Worm (Caenorhabditis elegans): Measurements from ENCODE around the gene sfxn-1.3.

Gene sfxn-1.3

ce11 chrV:15757645-15758044 is 31.0 kb downstream of the sfxn-1.3 start:
- TF ChIP-seq ceh-28 (tag; optimal IDR thresholded peaks at IDR 0.05) (no peak), aha-1 (tag) (peak; percentile 92), unc-62 (GFP tag; optimal IDR thresholded peaks at IDR 0.05 in 1 of 2) (no peak), unc-62 (tag; optimal IDR thresholded peaks at IDR 0.05) (no peak)

DNA sequence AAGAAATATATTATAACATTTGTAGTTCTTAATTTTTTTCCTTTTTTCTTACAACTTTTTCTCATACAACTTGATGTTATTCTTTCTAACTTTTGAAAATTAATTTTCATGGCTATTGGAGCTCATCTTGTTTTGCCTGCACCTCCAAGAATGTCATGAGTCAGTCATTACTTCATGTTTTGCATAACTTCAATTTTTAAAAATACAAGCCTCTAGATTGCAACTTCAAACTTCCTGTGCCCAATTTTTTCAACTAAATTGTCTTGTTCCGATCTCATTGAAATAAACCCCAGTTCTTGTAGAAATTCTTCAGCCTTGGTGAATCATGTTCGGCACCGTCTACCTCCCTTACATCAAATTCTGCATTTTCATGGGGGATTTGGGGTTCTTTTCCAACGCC is 31.8 kb downstream of the sfxn-1.3 start, which contains the start of gene str-9:
Gene str-9 (plus strand): TSS at position 301 of the 400 bp plus-strand sequence.
- TF ChIP-seq mes-2 (tag; optimal IDR thresholded peaks at IDR 0.05; ENCODE audit: poor library complexity, severe bottlenecking) = no peak
- no peak for TF ChIP-seq ces-1 (GFP tag; optimal IDR thresholded peaks at IDR 0.05)
- TF ChIP-seq lim-7 (GFP tag; IDR thresholded peaks at IDR 0.05) = no peak
- no peak for TF ChIP-seq egl-43 (GFP tag; IDR thresholded peaks at IDR 0.05)
- TF ChIP-seq nhr-11 (tag; optimal IDR thresholded peaks at IDR 0.05) = no peak
- TF ChIP-seq lin-29 (GFP tag; IDR thresholded peaks at IDR 0.05) = no peak
- no peak for TF ChIP-seq zip-2 (tag; optimal IDR thresholded peaks at IDR 0.05)
- TF ChIP-seq pqm-1 (tag; optimal IDR thresholded peaks at IDR 0.05) = no peak
- no peak for TF ChIP-seq duxl-1 (tag; optimal IDR thresholded peaks at IDR 0.05; ENCODE audit: poor library complexity)
- no peak for TF ChIP-seq lir-3 (tag; optimal IDR thresholded peaks at IDR 0.05)
- no peak for TF ChIP-seq daf-12 (tag; optimal IDR thresholded peaks at IDR 0.05)
- TF ChIP-seq hlh-11 (tag; optimal IDR thresholded peaks at IDR 0.05) = no peak
- TF ChIP-seq Y5F2A.4 (GFP tag; optimal IDR thresholded peaks at IDR 0.05) = no peak
- TF ChIP-seq saeg-2 (GFP tag; IDR thresholded peaks at IDR 0.05) = no peak
- no peak for TF ChIP-seq T26A8.4 (GFP tag; IDR thresholded peaks at IDR 0.05)
- TF ChIP-seq D1046.2 (GFP tag; IDR thresholded peaks at IDR 0.05) = no peak
- TF ChIP-seq T20F7.1 (GFP tag; optimal IDR thresholded peaks at IDR 0.05) = no peak
- TF ChIP-seq dmd-8 (GFP tag; IDR thresholded peaks at IDR 0.05) = no peak
- no peak for TF ChIP-seq Y105C5A.15 (GFP tag; IDR thresholded peaks at IDR 0.05)
- TF ChIP-seq mxl-2 (GFP tag; conservative IDR thresholded peaks at IDR 0.05) = no peak

DNA sequence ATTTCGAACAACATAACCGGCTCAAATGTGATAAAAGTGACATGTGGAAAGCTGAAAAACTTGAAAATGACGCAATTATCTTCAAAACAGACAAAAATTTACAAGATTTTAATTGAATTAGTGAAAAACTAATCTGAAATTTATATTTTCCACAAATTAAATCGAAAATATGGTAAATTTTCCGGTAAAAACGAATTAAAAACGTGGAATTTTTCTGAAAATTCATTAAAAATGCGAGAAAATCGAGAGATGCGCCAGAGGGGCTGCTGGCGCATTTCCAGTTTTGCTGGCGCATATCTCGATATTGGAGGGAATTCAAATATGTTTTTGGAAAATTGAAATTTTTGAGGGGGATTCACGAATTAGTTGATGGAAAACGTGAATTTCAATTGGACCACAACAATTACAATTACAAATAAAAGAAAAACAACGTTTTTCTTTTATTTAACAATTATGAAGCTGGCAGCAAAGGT is 39.5 kb downstream of the sfxn-1.3 start, which contains the start of the genes haf-3 and F57A10.2:
Gene haf-3 (minus strand): TSS at position 51 of the 473 bp plus-strand sequence.
Gene F57A10.2 (plus strand): TSS at position 454 of the 473 bp plus-strand sequence.
- TF ChIP-seq dve-1 (tag; optimal IDR thresholded peaks at IDR 0.05; ENCODE audit: insufficient read depth) (peak; percentile 95), zag-1 (tag; optimal IDR thresholded peaks at IDR 0.05) (no peak), pha-4 (GFP tag; IDR thresholded peaks at IDR 0.05) (peak; percentile 73), pha-4 (tag; optimal IDR thresholded peaks at IDR 0.05) (peak; percentile 46), php-3 (GFP tag; IDR thresholded peaks at IDR 0.05) (peak; percentile 68; the same call in 1 of the 2 replicates), lin-15B (tag; optimal IDR thresholded peaks at IDR 0.05) (peak; percentile 68), D1046.2 (GFP tag; IDR thresholded peaks at IDR 0.05) (0 out of 2 replicates have a peak, but pooled peaks have one; percentile 36), duxl-1 (tag; optimal IDR thresholded peaks at IDR 0.05; ENCODE audit: poor library complexity) (peak; percentile 92), mdl-1 (tag; optimal IDR thresholded peaks at IDR 0.05) (peak in 1 of 2 experiments; percentile 21), lin-13 (GFP tag; optimal IDR thresholded peaks at IDR 0.05) (peak; percentile 83), ces-1 (GFP tag; optimal IDR thresholded peaks at IDR 0.05) (peak; percentile 6), hlh-11 (tag; optimal IDR thresholded peaks at IDR 0.05) (peak; percentile 82), Y75B8A.6 (GFP tag; IDR thresholded peaks at IDR 0.05) (no peak), fkh-10 (GFP tag; optimal IDR thresholded peaks at IDR 0.05) (peak; percentile 79), mxl-2 (GFP tag; conservative IDR thresholded peaks at IDR 0.05) (no peak), hlh-30 (tag; optimal IDR thresholded peaks at IDR 0.05; ENCODE audit: insufficient read depth) (peak; percentile 78), daf-16 (GFP tag; optimal IDR thresholded peaks at IDR 0.05) (peak in 1 of 2 experiments; percentile 58), daf-16 (tag; optimal IDR thresholded peaks at IDR 0.05) (peak; percentile 42), tra-1 (GFP tag; IDR thresholded peaks at IDR 0.05) (peak; percentile 88), arid-1 (GFP tag; conservative IDR thresholded peaks at IDR 0.05) (0 out of 2 replicates have a peak, but pooled peaks have one; percentile 37), ama-1 (optimal IDR thresholded peaks at IDR 0.05) (no peak), spr-1 (tag; optimal IDR thresholded peaks at IDR 0.05) (peak; percentile 78), nhr-102 (tag; optimal IDR thresholded peaks at IDR 0.05) (peak; percentile 92), snpc-1.2 (GFP tag; IDR thresholded peaks at IDR 0.05) (peak; percentile 70), dmd-6 (GFP tag; IDR thresholded peaks at IDR 0.05) (peak; percentile 89), dpl-1 (GFP tag; optimal IDR thresholded peaks at IDR 0.05) (peak; percentile 99), nhr-6 (tag; optimal IDR thresholded peaks at IDR 0.05) (peak; percentile 61), lsy-2 (tag; optimal IDR thresholded peaks at IDR 0.05) (peak in 1 of 2 experiments; percentile 95), lin-38 (GFP tag; IDR thresholded peaks at IDR 0.05) (peak; percentile 90), vab-7 (GFP tag; IDR thresholded peaks at IDR 0.05) (peak; percentile 43; the same call in 1 of the 2 replicates)
